Fruit fly (Drosophila melanogaster) whole organism, embryonic: ENCODE measurements around the gene Prx1.

Experiments
- Asciz ChIP-seq: fragments of 200-800 bp; sonication (Bioruptor generic); optimal IDR thresholded peaks from 2 replicates; lab custom pipeline; 2017; ENCODE audit warnings: missing biosample characterization, mild to moderate bottlenecking, missing genetic modification characterization, missing genetic modification reagents
- BtbVII ChIP-seq: fragments of 200-800 bp; sonication (Bioruptor generic); optimal IDR thresholded peaks from 3 replicates; lab custom pipeline; 2017; ENCODE audit warnings: missing biosample characterization, mild to moderate bottlenecking, missing genetic modification characterization
- CG10543 ChIP-seq: fragments of 200-800 bp; sonication (Bioruptor generic); optimal IDR thresholded peaks from 3 replicates; lab custom pipeline; 2017; ENCODE audit warnings: missing biosample characterization, mild to moderate bottlenecking, missing genetic modification characterization, moderate library complexity
- CG10565 ChIP-seq: fragments of 200-800 bp; sonication (Bioruptor generic); optimal IDR thresholded peaks from 3 replicates; lab custom pipeline; 2016; ENCODE audit warnings: missing biosample characterization, mild to moderate bottlenecking, missing genetic modification characterization
- CG12155 ChIP-seq: fragments of 200-800 bp; sonication (Bioruptor generic); optimal IDR thresholded peaks from 3 replicates; lab custom pipeline; 2016; ENCODE audit warnings: missing biosample characterization, missing genetic modification characterization
- CG14441 ChIP-seq: fragments of 200-800 bp; sonication (Bioruptor generic); IDR thresholded peaks from 2 replicates; pipeline ENCODE4 v1.3.6; 2022; ENCODE audit warnings: missing biosample characterization, missing genetic modification characterization
- CG14965 ChIP-seq: fragments of 200-800 bp; sonication (Bioruptor generic); optimal IDR thresholded peaks from 2 replicates; lab custom pipeline; 2016; ENCODE audit warnings: missing biosample characterization, missing genetic modification characterization, borderline replicate concordance
- CG1603 ChIP-seq: fragments of 200-800 bp; sonication (Bioruptor generic); optimal IDR thresholded peaks from 2 replicates; lab custom pipeline; 2019; ENCODE audit warnings: missing biosample characterization, mild to moderate bottlenecking, missing genetic modification characterization, moderate library complexity
- CG16779 ChIP-seq: fragments of 200-800 bp; sonication (Bioruptor generic); IDR thresholded peaks from 2 replicates; pipeline ENCODE4 v1.3.6; 2022; ENCODE audit warnings: missing biosample characterization, missing genetic modification characterization
- CG16815 ChIP-seq: fragments of 200-800 bp; sonication (Bioruptor generic); optimal IDR thresholded peaks from 3 replicates; lab custom pipeline; 2017; ENCODE audit warnings: missing biosample characterization, mild to moderate bottlenecking, missing genetic modification characterization
- CG1792 ChIP-seq: fragments of 200-800 bp; sonication (Bioruptor generic); optimal IDR thresholded peaks from 2 replicates; lab custom pipeline; 2016; ENCODE audit warnings: missing biosample characterization, missing genetic modification characterization
- CG2202 ChIP-seq: fragments of 200-800 bp; sonication (Bioruptor generic); optimal IDR thresholded peaks from 2 replicates; lab custom pipeline; 2018; ENCODE audit warnings: missing biosample characterization, mild to moderate bottlenecking, missing genetic modification characterization
- CG2712 ChIP-seq: fragments of 200-800 bp; optimal IDR thresholded peaks from 3 replicates; lab custom pipeline; 2019; ENCODE audit warnings: missing biosample characterization, mild to moderate bottlenecking, missing genetic modification characterization, moderate library complexity
- CG3281 ChIP-seq: fragments of 200-800 bp; sonication (Bioruptor generic); optimal IDR thresholded peaks from 3 replicates; lab custom pipeline; 2017; ENCODE audit warnings: missing biosample characterization, mild to moderate bottlenecking, missing genetic modification characterization
- CG34224 ChIP-seq: fragments of 200-800 bp; sonication (Bioruptor generic); IDR thresholded peaks from 3 replicates; pipeline ENCODE4 v1.3.6; 2022; ENCODE audit warnings: missing biosample characterization, missing genetic modification characterization; ENCODE audit not compliant: partially characterized antibody
- CG4328 ChIP-seq: fragments of 200-800 bp; sonication (Bioruptor generic); optimal IDR thresholded peaks from 3 replicates; lab custom pipeline; 2017; ENCODE audit warnings: missing biosample characterization, missing genetic modification reagents, missing genetic modification characterization
- CG43689 ChIP-seq: fragments of 200-800 bp; sonication (Bioruptor generic); IDR thresholded peaks from 2 replicates; pipeline ENCODE4 v1.3.6; 2022; ENCODE audit warnings: missing biosample characterization, missing genetic modification characterization
- CG8089 ChIP-seq: fragments of 200-800 bp; sonication (Bioruptor generic); optimal IDR thresholded peaks from 3 replicates; lab custom pipeline; 2016; ENCODE audit warnings: missing biosample characterization, missing genetic modification characterization
- GATAe ChIP-seq: fragments of 200-800 bp; sonication (Bioruptor generic); conservative IDR thresholded peaks from 2 replicates; pipeline ENCODE4 v1.3.6; 2022; ENCODE audit warnings: missing biosample characterization, missing genetic modification characterization
- Gsc ChIP-seq: fragments of 200-800 bp; sonication (Bioruptor generic); IDR thresholded peaks from 2 replicates; pipeline ENCODE4 v1.3.6; 2022; ENCODE audit warnings: missing biosample characterization, missing genetic modification characterization
- HLHmδ ChIP-seq: fragments of 200-800 bp; sonication (Bioruptor generic); optimal IDR thresholded peaks from 2 replicates; lab custom pipeline; 2018; ENCODE audit warnings: missing biosample characterization, mild to moderate bottlenecking, missing genetic modification characterization, moderate library complexity
- Max ChIP-seq: fragments of 200-800 bp; sonication (Bioruptor generic); optimal IDR thresholded peaks from 2 replicates; lab custom pipeline; 2016; ENCODE audit warnings: missing biosample characterization, mild to moderate bottlenecking, missing genetic modification characterization
- NfI ChIP-seq: fragments of 200-800 bp; sonication (Bioruptor generic); optimal IDR thresholded peaks from 3 replicates; lab custom pipeline; 2018; ENCODE audit warnings: missing biosample characterization, mild to moderate bottlenecking, missing genetic modification characterization, moderate library complexity
- Pdp1 ChIP-seq, 2 experiments: fragments of 200-800 bp; sonication (Bioruptor generic); optimal IDR thresholded peaks; 3 replicates each; lab custom pipeline; 2016; ENCODE audit warnings: missing biosample characterization in 2 of 2, missing genetic modification characterization in 2 of 2, mild to moderate bottlenecking in 1 of 2, moderate library complexity in 1 of 2
- Sin3A ChIP-seq: fragments of >200 bp; optimal IDR thresholded peaks from 2 replicates; lab custom pipeline; 2018
- Sox100B ChIP-seq: fragments of 200-800 bp; sonication (Bioruptor generic); optimal IDR thresholded peaks from 3 replicates; lab custom pipeline; 2018; ENCODE audit warnings: missing biosample characterization, mild to moderate bottlenecking, missing genetic modification characterization
- Stat92E ChIP-seq, 3 experiments: fragments of >200 bp in 2 of 3; fragments of 200-800 bp in 1 of 3; sonication (Bioruptor generic) in 1 of 3; optimal IDR thresholded peaks; 2 replicates each; lab custom pipeline; 2017 to 2019; ENCODE audit warnings: missing biosample characterization in 3 of 3, missing genetic modification characterization in 3 of 3, mild to moderate bottlenecking in 1 of 3, moderate library complexity in 1 of 3
- Tbp ChIP-seq: fragments of >200 bp; optimal IDR thresholded peaks from 2 replicates; lab custom pipeline; 2018; ENCODE audit warnings: missing biosample characterization, missing genetic modification characterization
- Xbp1 ChIP-seq: fragments of 200-800 bp; sonication (Bioruptor generic); optimal IDR thresholded peaks from 3 replicates; lab custom pipeline; 2016; ENCODE audit warnings: missing biosample characterization, mild to moderate bottlenecking, missing genetic modification characterization
- ash1 ChIP-seq: fragments of 200-800 bp; sonication (Bioruptor generic); optimal IDR thresholded peaks from 2 replicates; lab custom pipeline; 2018; ENCODE audit warnings: missing biosample characterization, mild to moderate bottlenecking, missing genetic modification characterization
- bbx ChIP-seq: fragments of 200-800 bp; sonication (Bioruptor generic); IDR thresholded peaks from 2 replicates; pipeline ENCODE4 v1.3.6; 2022; ENCODE audit warnings: missing biosample characterization, missing genetic modification characterization; ENCODE audit not compliant: partially characterized antibody
- caup ChIP-seq: fragments of 200-800 bp; sonication (Bioruptor generic); optimal IDR thresholded peaks from 3 replicates; lab custom pipeline; 2017; ENCODE audit warnings: missing biosample characterization, mild to moderate bottlenecking, missing genetic modification characterization, moderate library complexity; ENCODE audit not compliant: severe bottlenecking
- chif ChIP-seq, 2 experiments: fragments of 200-800 bp; sonication (Bioruptor generic); optimal IDR thresholded peaks; 3 replicates each; lab custom pipeline; 2016; ENCODE audit warnings: missing biosample characterization in 2 of 2, missing genetic modification characterization in 2 of 2
- chm ChIP-seq: fragments of 200-800 bp; sonication (Bioruptor generic); IDR thresholded peaks from 2 replicates; pipeline ENCODE4 v1.3.6; 2022; ENCODE audit warnings: missing biosample characterization, missing genetic modification characterization
- crc ChIP-seq: fragments of 200-800 bp; sonication (Bioruptor generic); optimal IDR thresholded peaks from 2 replicates; lab custom pipeline; 2016; ENCODE audit warnings: missing biosample characterization, missing genetic modification characterization
- dpn ChIP-seq, 2 experiments: fragments of 200-800 bp; sonication (Bioruptor generic); optimal IDR thresholded peaks; 3 replicates each; lab custom pipeline; 2016; ENCODE audit warnings: missing biosample characterization in 2 of 2, missing genetic modification characterization in 2 of 2
- esg ChIP-seq: fragments of 200-800 bp; sonication (Bioruptor generic); conservative IDR thresholded peaks from 2 replicates; pipeline ENCODE4 v1.3.6; 2022; ENCODE audit warnings: missing biosample characterization, missing genetic modification characterization
- fd64A ChIP-seq: fragments of 200-800 bp; sonication (Bioruptor generic); optimal IDR thresholded peaks from 3 replicates; lab custom pipeline; 2018; ENCODE audit warnings: missing biosample characterization, mild to moderate bottlenecking, missing genetic modification characterization
- fru ChIP-seq: fragments of >200 bp; optimal IDR thresholded peaks from 2 replicates; lab custom pipeline; 2017
- gem ChIP-seq: fragments of 200-800 bp; sonication (Bioruptor generic); optimal IDR thresholded peaks from 2 replicates; lab custom pipeline; 2019; ENCODE audit warnings: missing biosample characterization, mild to moderate bottlenecking, missing genetic modification characterization, moderate library complexity
- h ChIP-seq: fragments of >200 bp; optimal IDR thresholded peaks from 2 replicates; lab custom pipeline; 2017
- jigr1 ChIP-seq: fragments of 200-800 bp; sonication (Bioruptor generic); IDR thresholded peaks from 3 replicates; pipeline ENCODE4 v1.3.6; 2022; ENCODE audit warnings: missing biosample characterization, missing genetic modification characterization
- lmd ChIP-seq: fragments of 200-800 bp; sonication (Bioruptor generic); IDR thresholded peaks from 2 replicates; pipeline ENCODE4 v1.3.6; 2022; ENCODE audit warnings: missing biosample characterization, missing genetic modification characterization
- onecut ChIP-seq: fragments of 200-800 bp; sonication (Bioruptor generic); IDR thresholded peaks from 2 replicates; pipeline ENCODE4 v1.3.6; 2022; ENCODE audit warnings: missing biosample characterization, missing genetic modification characterization
- rib ChIP-seq: fragments of 200-800 bp; sonication (Bioruptor generic); IDR thresholded peaks from 2 replicates; pipeline ENCODE4 v1.3.6; 2022; ENCODE audit warnings: missing biosample characterization, missing genetic modification characterization
- run ChIP-seq: fragments of 200-800 bp; sonication (Bioruptor generic); optimal IDR thresholded peaks from 3 replicates; lab custom pipeline; 2018; ENCODE audit warnings: missing biosample characterization, mild to moderate bottlenecking, missing genetic modification characterization
- sr ChIP-seq: fragments of 200-800 bp; sonication (Bioruptor generic); IDR thresholded peaks from 3 replicates; pipeline ENCODE4 v1.3.6; 2022; ENCODE audit warnings: missing biosample characterization, missing genetic modification characterization
- sug ChIP-seq: fragments of 200-800 bp; optimal IDR thresholded peaks from 2 replicates; lab custom pipeline; 2019; ENCODE audit warnings: missing biosample characterization, mild to moderate bottlenecking, missing genetic modification characterization, moderate library complexity
- tap ChIP-seq: fragments of 200-800 bp; optimal IDR thresholded peaks from 3 replicates; lab custom pipeline; 2019; ENCODE audit warnings: missing biosample characterization, mild to moderate bottlenecking, missing genetic modification characterization, moderate library complexity
- twi ChIP-seq: fragments of 200-800 bp; optimal IDR thresholded peaks from 2 replicates; lab custom pipeline; 2019; ENCODE audit warnings: missing biosample characterization, mild to moderate bottlenecking, missing genetic modification characterization, moderate library complexity
- usp ChIP-seq: fragments of >200 bp; optimal IDR thresholded peaks from 2 replicates; lab custom pipeline; 2017; ENCODE audit warnings: missing biosample characterization, missing genetic modification characterization

The Prx1 gene

DNA sequence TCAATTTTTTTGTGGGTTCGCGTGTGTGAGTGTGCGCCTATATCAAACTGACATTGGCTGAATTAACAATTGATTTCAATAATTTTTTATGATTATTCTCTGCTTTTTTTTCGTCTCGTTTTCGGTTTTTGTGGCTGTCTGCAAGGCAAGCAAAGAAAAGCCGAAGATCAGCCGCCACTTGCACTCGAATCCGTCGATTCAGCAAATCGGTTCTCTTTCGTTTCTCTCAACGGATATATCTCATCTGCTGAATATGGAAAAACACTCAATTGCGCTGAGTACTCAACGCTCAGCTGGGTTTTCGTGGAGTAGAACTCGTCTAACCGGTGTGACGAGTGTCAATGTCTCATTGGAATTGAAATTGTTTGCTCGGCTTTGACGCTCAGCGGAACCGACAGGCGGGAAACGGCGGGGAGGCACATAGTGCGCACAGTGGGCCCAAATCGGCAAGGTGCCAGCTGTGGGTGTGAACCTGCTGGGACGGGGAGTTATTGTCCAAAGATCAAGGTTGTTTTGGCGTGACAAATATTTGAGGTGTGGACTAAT lies 26.7 kb downstream of the Prx1 start (continued):
- no peak for TF ChIP-seq fd64A (GFP tag; lab: Kevin White, UChicago)
- TF ChIP-seq caup (GFP tag; lab: Kevin White, UChicago) = no peak
- no peak for TF ChIP-seq h (lab: Kevin White, UChicago)
- TF ChIP-seq BtbVII (GFP tag; lab: Kevin White, UChicago) = no peak
- TF ChIP-seq CG10543 (GFP tag; lab: Kevin White, UChicago) = peak; percentile 5
- no peak for TF ChIP-seq usp (GFP tag; lab: Kevin White, UChicago)
- no peak for TF ChIP-seq CG14965
- TF ChIP-seq lmd (GFP tag; lab: Robert Waterston, UW) = peak; percentile 64; the same call in 1 of the 2 replicates
- TF ChIP-seq sug (tag; lab: Kevin White, UChicago) = peak; percentile 12
- TF ChIP-seq HLHmδ (GFP tag; lab: Kevin White, UChicago) = peak; percentile 79
- no peak for TF ChIP-seq CG10565 (GFP tag; lab: Kevin White, UChicago)
- no peak for TF ChIP-seq chm (GFP tag; lab: Robert Waterston, UW)
- no peak for TF ChIP-seq rib (GFP tag; lab: Robert Waterston, UW)
- TF ChIP-seq CG34224 (GFP tag; lab: Robert Waterston, UW) = peak; percentile 43; the same call in 1 of the 3 replicates
- TF ChIP-seq gem (tag; lab: Kevin White, UChicago) = peak; percentile 40
- no peak for TF ChIP-seq CG43689 (GFP tag; lab: Robert Waterston, UW)
- TF ChIP-seq ash1 (GFP tag; lab: Kevin White, UChicago) = no peak
- TF ChIP-seq sr (GFP tag; lab: Robert Waterston, UW) = no peak
- peak; percentile 32 for TF ChIP-seq CG1603
- TF ChIP-seq onecut (GFP tag; lab: Robert Waterston, UW) = no peak; the same call in 1 of the 2 replicates
- TF ChIP-seq CG16779 (GFP tag; lab: Robert Waterston, UW) = no peak
- TF ChIP-seq GATAe (GFP tag; lab: Robert Waterston, UW) = no peak
- no peak for TF ChIP-seq Sin3A (lab: Kevin White, UChicago)
- peak; percentile 58 for TF ChIP-seq CG14441 (GFP tag; lab: Robert Waterston, UW)
- TF ChIP-seq CG2202 = no peak
- no peak for TF ChIP-seq Sox100B (GFP tag; lab: Kevin White, UChicago)
- peak; percentile 56 for TF ChIP-seq bbx (GFP tag; lab: Robert Waterston, UW)
- TF ChIP-seq NfI (GFP tag; lab: Kevin White, UChicago) = no peak
- TF ChIP-seq tap = no peak
- TF ChIP-seq CG16815 (GFP tag; lab: Kevin White, UChicago) = no peak
- peak; percentile 23 to 26 for TF ChIP-seq dpn (GFP tag; optimal IDR thresholded peaks at IDR 0.05; lab: Kevin White, UChicago)
- no peak for TF ChIP-seq run (tag; lab: Kevin White, UChicago)
- no peak for TF ChIP-seq Stat92E (GFP tag; optimal IDR thresholded peaks at IDR 0.05; lab: Kevin White, UChicago)
- peak; percentile 37 for TF ChIP-seq Xbp1 (GFP tag; lab: Kevin White, UChicago)
- TF ChIP-seq CG3281 (GFP tag; lab: Kevin White, UChicago) = peak; percentile 12
- TF ChIP-seq CG8089 (GFP tag; lab: Kevin White, UChicago) = no peak
- no peak for TF ChIP-seq CG4328 (GFP tag; lab: Kevin White, UChicago)
- no peak for TF ChIP-seq Tbp (GFP tag; lab: Kevin White, UChicago)
- TF ChIP-seq Gsc (GFP tag; lab: Robert Waterston, UW) = no peak
- no peak for TF ChIP-seq crc (GFP tag; lab: Kevin White, UChicago)
- TF ChIP-seq esg (GFP tag; lab: Robert Waterston, UW) = 0 out of 2 replicates have a peak, but pooled peaks have one; percentile 35
- peak in 1 of 2 experiments; percentile 15 for TF ChIP-seq chif (GFP tag; optimal IDR thresholded peaks at IDR 0.05; lab: Kevin White, UChicago)
- peak; percentile 52 for TF ChIP-seq twi
- no peak for TF ChIP-seq fru
- TF ChIP-seq Max = no peak
- TF ChIP-seq Pdp1 (GFP tag; optimal IDR thresholded peaks at IDR 0.05; lab: Kevin White, UChicago) = no peak
- TF ChIP-seq jigr1 (GFP tag; lab: Robert Waterston, UW) = no peak
- TF ChIP-seq CG12155 (GFP tag; lab: Kevin White, UChicago) = peak; percentile 20
- peak; percentile 6 for TF ChIP-seq CG1792
- TF ChIP-seq Asciz (GFP tag; lab: Kevin White, UChicago) = no peak
- peak; percentile 8 for TF ChIP-seq CG2712
